Worm (Caenorhabditis elegans) whole organism, dauer: ENCODE data around the gene T26H5.11.

Experiments used
- unc-62 ChIP-seq: sonication (generic microtip); optimal IDR thresholded peaks from 2 replicates; lab custom pipeline; 2017; ENCODE audit warnings: missing biosample characterization, missing genetic modification reagents, missing genetic modification characterization

T26H5.11 gene

ce11 chrV:15459088-15459487 lies 15.0 kb upstream of the T26H5.11 start, which contains the start of gene str-71:
str-71 (minus strand) TSS chrV:15459188.
- TF ChIP-seq unc-62 (GFP tag; lab: Kevin White, UChicago): no peak

ce11 chrV:15454322-15454721 lies 10.2 kb upstream of the T26H5.11 start:
- TF ChIP-seq unc-62 (GFP tag; lab: Kevin White, UChicago): no peak

ce11 chrV:15451421-15451820 lies 7.3 kb upstream of the T26H5.11 start, which contains the start of gene srw-33:
srw-33 (minus strand) TSS chrV:15451521.
- TF ChIP-seq unc-62 (GFP tag; lab: Kevin White, UChicago): no peak

ce11 chrV:15448865-15449264 lies 4.8 kb upstream of the T26H5.11 start, which contains the start of gene T26H5.14:
T26H5.14 (plus strand) TSS chrV:15449165.
- TF ChIP-seq unc-62 (GFP tag; lab: Kevin White, UChicago): no peak

- no peak for TF ChIP-seq unc-62 (GFP tag; lab: Kevin White, UChicago)
Observed at ce11 chrV:15448408-15448807, 4.3 kb upstream of the T26H5.11 start, which contains the start of gene T26H5.4. T26H5.4 (minus strand) TSS chrV:15448701.

ce11 chrV:15445437-15445836 lies 1.3 kb upstream of the T26H5.11 start, which contains the start of gene srh-239:
srh-239 (plus strand) TSS chrV:15445737.
- TF ChIP-seq unc-62 (GFP tag; lab: Kevin White, UChicago): no peak

- TF ChIP-seq unc-62 (GFP tag; lab: Kevin White, UChicago): no peak
Observed at ce11 chrV:15444615-15445014, 527 bp upstream of the T26H5.11 start, which contains the start of gene T26H5.9. T26H5.9 (plus strand) TSS chrV:15444916.

- no peak for TF ChIP-seq unc-62 (GFP tag; lab: Kevin White, UChicago)
Observed at ce11 chrV:15443708-15444107, 380 bp downstream of the T26H5.11 start, which contains the start of gene T26H5.10. T26H5.10 (minus strand) TSS chrV:15443808.

- TF ChIP-seq unc-62 (GFP tag; lab: Kevin White, UChicago): no peak
Observed at ce11 chrV:15442384-15442783, 1.7 kb downstream of the T26H5.11 start.

ce11 chrV:15436133-15436532 lies 8.0 kb downstream of the T26H5.11 start:
- TF ChIP-seq unc-62 (GFP tag; lab: Kevin White, UChicago): no peak

- TF ChIP-seq unc-62 (GFP tag; lab: Kevin White, UChicago): no peak
Observed at ce11 chrV:15434647-15435046, 9.4 kb downstream of the T26H5.11 start.

ce11 chrV:15432457-15432856 lies 11.6 kb downstream of the T26H5.11 start, which contains the start of gene T26H5.8:
T26H5.8 (minus strand) TSS chrV:15432726.
- TF ChIP-seq unc-62 (GFP tag; lab: Kevin White, UChicago): no peak

ce11 chrV:15431322-15432052 lies 12.6 kb downstream of the T26H5.11 start:
- no peak for TF ChIP-seq unc-62 (GFP tag; lab: Kevin White, UChicago)

ce11 chrV:15426944-15427343 lies 17.1 kb downstream of the T26H5.11 start, which contains the start of gene fbxa-209:
fbxa-209 (minus strand) TSS chrV:15427044.
- TF ChIP-seq unc-62 (GFP tag; lab: Kevin White, UChicago): no peak

ce11 chrV:15425368-15426091 lies 18.6 kb downstream of the T26H5.11 start, which contains the start of gene Y36E3A.2:
Y36E3A.2 (plus strand) TSS chrV:15426041.
- no peak for TF ChIP-seq unc-62 (GFP tag; lab: Kevin White, UChicago)

ce11 chrV:15423601-15424000 lies 20.5 kb downstream of the T26H5.11 start, which contains the start of gene fbxa-104:
fbxa-104 (minus strand) TSS chrV:15423683.
- TF ChIP-seq unc-62 (GFP tag; lab: Kevin White, UChicago): no peak
